Fruit fly (Drosophila melanogaster) whole organism, embryonic: Measurements from ENCODE around the gene Alp13.

Experiments
- Aef1 ChIP-seq: fragments of 200-800 bp; sonication (Bioruptor generic); IDR thresholded peaks from 3 replicates; pipeline ENCODE4 v1.3.6; 2022; ENCODE audit warnings: missing biosample characterization, missing genetic modification characterization
- Atf6 ChIP-seq: fragments of 200-800 bp; sonication (Bioruptor generic); IDR thresholded peaks from 2 replicates; pipeline ENCODE4 v1.3.6; 2022; ENCODE audit warnings: missing biosample characterization, missing genetic modification characterization
- Bgb ChIP-seq: fragments of 200-800 bp; sonication (Bioruptor generic); IDR thresholded peaks from 2 replicates; pipeline ENCODE4 v1.3.6; 2022; ENCODE audit warnings: missing biosample characterization, missing genetic modification characterization; ENCODE audit not compliant: partially characterized antibody
- CG10274 ChIP-seq: fragments of 200-800 bp; sonication (Bioruptor generic); optimal IDR thresholded peaks from 3 replicates; lab custom pipeline; 2017; ENCODE audit warnings: missing biosample characterization, mild to moderate bottlenecking, missing genetic modification characterization
- CG10431 ChIP-seq: fragments of 200-800 bp; sonication (Bioruptor generic); optimal IDR thresholded peaks from 3 replicates; lab custom pipeline; 2018; ENCODE audit warnings: missing biosample characterization, mild to moderate bottlenecking, missing genetic modification characterization
- CG10543 ChIP-seq: fragments of 200-800 bp; sonication (Bioruptor generic); optimal IDR thresholded peaks from 3 replicates; lab custom pipeline; 2017; ENCODE audit warnings: missing biosample characterization, mild to moderate bottlenecking, missing genetic modification characterization, moderate library complexity
- CG11456 ChIP-seq: fragments of 200-800 bp; sonication (Bioruptor generic); IDR thresholded peaks from 3 replicates; pipeline ENCODE4 v1.3.6; 2022; ENCODE audit warnings: missing biosample characterization, missing genetic modification characterization
- CG12104 ChIP-seq: fragments of 200-800 bp; sonication (Bioruptor generic); optimal IDR thresholded peaks from 3 replicates; lab custom pipeline; 2016; ENCODE audit warnings: missing biosample characterization, missing genetic modification characterization
- CG12744 ChIP-seq: fragments of 200-800 bp; sonication (Bioruptor generic); optimal IDR thresholded peaks from 2 replicates; lab custom pipeline; 2016; ENCODE audit warnings: missing biosample characterization, missing genetic modification characterization
- CG12769 ChIP-seq: fragments of 200-800 bp; sonication (Bioruptor generic); optimal IDR thresholded peaks from 2 replicates; lab custom pipeline; 2019; ENCODE audit warnings: missing biosample characterization, mild to moderate bottlenecking, missing genetic modification characterization, moderate library complexity
- CG14965 ChIP-seq: fragments of 200-800 bp; sonication (Bioruptor generic); optimal IDR thresholded peaks from 2 replicates; lab custom pipeline; 2016; ENCODE audit warnings: missing biosample characterization, missing genetic modification characterization, borderline replicate concordance
- CG15269 ChIP-seq: fragments of 200-800 bp; sonication (Bioruptor generic); optimal IDR thresholded peaks from 2 replicates; lab custom pipeline; 2018; ENCODE audit warnings: missing biosample characterization, mild to moderate bottlenecking, missing genetic modification characterization, moderate library complexity
- CG16815 ChIP-seq: fragments of 200-800 bp; sonication (Bioruptor generic); optimal IDR thresholded peaks from 3 replicates; lab custom pipeline; 2017; ENCODE audit warnings: missing biosample characterization, mild to moderate bottlenecking, missing genetic modification characterization
- CG30403 ChIP-seq: fragments of 200-800 bp; sonication (Bioruptor generic); optimal IDR thresholded peaks from 3 replicates; lab custom pipeline; 2016; ENCODE audit warnings: missing biosample characterization, missing genetic modification characterization
- CG6854 ChIP-seq: fragments of 200-800 bp; sonication (Bioruptor generic); optimal IDR thresholded peaks from 3 replicates; lab custom pipeline; 2017; ENCODE audit warnings: missing biosample characterization, mild to moderate bottlenecking, missing genetic modification characterization
- CG7271 ChIP-seq: fragments of 200-800 bp; sonication (Bioruptor generic); optimal IDR thresholded peaks from 2 replicates; lab custom pipeline; 2018; ENCODE audit warnings: missing biosample characterization, mild to moderate bottlenecking, missing genetic modification characterization, moderate library complexity
- CG7556 ChIP-seq: fragments of 200-800 bp; sonication (Bioruptor generic); optimal IDR thresholded peaks from 2 replicates; lab custom pipeline; 2017; ENCODE audit warnings: missing biosample characterization, mild to moderate bottlenecking, missing genetic modification characterization
- CG8281 ChIP-seq: fragments of 200-800 bp; sonication (Bioruptor generic); optimal IDR thresholded peaks from 2 replicates; lab custom pipeline; 2018; ENCODE audit warnings: missing biosample characterization, mild to moderate bottlenecking, missing genetic modification characterization, moderate library complexity
- CG8290 ChIP-seq, 3 experiments: fragments of 200-800 bp; sonication (Bioruptor generic); optimal IDR thresholded peaks; 2 replicates each; lab custom pipeline; 2016 to 2019; ENCODE audit warnings: missing biosample characterization in 3 of 3, missing genetic modification characterization in 3 of 3, mild to moderate bottlenecking in 2 of 3, moderate library complexity in 1 of 3
- CG9609 ChIP-seq: fragments of 200-800 bp; sonication (Bioruptor generic); optimal IDR thresholded peaks from 3 replicates; lab custom pipeline; 2016; ENCODE audit warnings: missing biosample characterization, missing genetic modification characterization
- CG9876 ChIP-seq: fragments of 200-800 bp; sonication (Bioruptor generic); optimal IDR thresholded peaks from 2 replicates; lab custom pipeline; 2016; ENCODE audit warnings: missing biosample characterization, missing genetic modification characterization
- CTCF ChIP-seq: fragments of 200-800 bp; sonication (Bioruptor generic); optimal IDR thresholded peaks from 2 replicates; lab custom pipeline; 2017; ENCODE audit warnings: missing biosample characterization, mild to moderate bottlenecking, missing genetic modification characterization, moderate library complexity
- D ChIP-seq, 2 experiments: fragments of 200-800 bp in 1 of 2; fragments of >200 bp in 1 of 2; sonication (Bioruptor generic) in 1 of 2; optimal IDR thresholded peaks; 2 replicates in 1 of 2; 3 replicates in 1 of 2; lab custom pipeline; 2017; ENCODE audit warnings: mild to moderate bottlenecking in 1 of 2, missing biosample characterization in 1 of 2, missing genetic modification characterization in 1 of 2, missing genetic modification reagents in 1 of 2
- Dref ChIP-seq: fragments of 200-800 bp; sonication (Bioruptor generic); IDR thresholded peaks from 2 replicates; pipeline ENCODE4 v1.3.6; 2022; ENCODE audit warnings: missing biosample characterization, missing genetic modification characterization
- HLH3B ChIP-seq: fragments of 200-800 bp; sonication (Bioruptor generic); IDR thresholded peaks from 2 replicates; pipeline ENCODE4 v1.3.6; 2022; ENCODE audit warnings: missing biosample characterization, missing genetic modification characterization
- NC2α ChIP-seq: fragments of 200-800 bp; sonication (Bioruptor generic); optimal IDR thresholded peaks from 2 replicates; lab custom pipeline; 2016; ENCODE audit warnings: missing biosample characterization, missing genetic modification characterization
- Opbp ChIP-seq: fragments of 200-800 bp; sonication (Bioruptor generic); IDR thresholded peaks from 3 replicates; pipeline ENCODE4 v1.3.6; 2022; ENCODE audit warnings: missing biosample characterization, missing genetic modification characterization; ENCODE audit not compliant: partially characterized antibody
- Pdp1 ChIP-seq, 2 experiments: fragments of 200-800 bp; sonication (Bioruptor generic); optimal IDR thresholded peaks; 3 replicates each; lab custom pipeline; 2016; ENCODE audit warnings: missing biosample characterization in 2 of 2, missing genetic modification characterization in 2 of 2, mild to moderate bottlenecking in 1 of 2, moderate library complexity in 1 of 2
- Six4 ChIP-seq: fragments of 200-800 bp; sonication (Bioruptor generic); optimal IDR thresholded peaks from 2 replicates; lab custom pipeline; 2016; ENCODE audit warnings: missing biosample characterization, missing genetic modification characterization
- ap ChIP-seq: fragments of 200-800 bp; sonication (Bioruptor generic); IDR thresholded peaks from 2 replicates; pipeline ENCODE4 v1.3.6; 2022; ENCODE audit warnings: missing biosample characterization, missing genetic modification characterization
- az2 ChIP-seq: fragments of 200-800 bp; sonication (Bioruptor generic); optimal IDR thresholded peaks from 3 replicates; lab custom pipeline; 2016; ENCODE audit warnings: missing biosample characterization, missing genetic modification characterization
- br ChIP-seq: fragments of >200 bp; optimal IDR thresholded peaks from 2 replicates; lab custom pipeline; 2017
- crol ChIP-seq: fragments of 200-800 bp; sonication (Bioruptor generic); IDR thresholded peaks from 2 replicates; pipeline ENCODE4 v1.3.6; 2022; ENCODE audit warnings: missing biosample characterization, missing genetic modification characterization
- dan ChIP-seq: fragments of 200-800 bp; sonication (Bioruptor generic); IDR thresholded peaks from 2 replicates; pipeline ENCODE4 v1.3.6; 2022; ENCODE audit warnings: missing biosample characterization, missing genetic modification characterization
- gem ChIP-seq: fragments of 200-800 bp; sonication (Bioruptor generic); optimal IDR thresholded peaks from 2 replicates; lab custom pipeline; 2019; ENCODE audit warnings: missing biosample characterization, mild to moderate bottlenecking, missing genetic modification characterization, moderate library complexity
- h ChIP-seq: fragments of >200 bp; optimal IDR thresholded peaks from 2 replicates; lab custom pipeline; 2017
- klu ChIP-seq: fragments of 200-800 bp; sonication (Bioruptor generic); IDR thresholded peaks from 2 replicates; pipeline ENCODE4 v1.3.6; 2022; ENCODE audit warnings: missing biosample characterization, missing genetic modification characterization
- lilli ChIP-seq: fragments of 200-800 bp; sonication (Bioruptor generic); optimal IDR thresholded peaks from 3 replicates; lab custom pipeline; 2016; ENCODE audit warnings: missing biosample characterization, missing genetic modification characterization
- lmd ChIP-seq: fragments of 200-800 bp; sonication (Bioruptor generic); IDR thresholded peaks from 2 replicates; pipeline ENCODE4 v1.3.6; 2022; ENCODE audit warnings: missing biosample characterization, missing genetic modification characterization
- mam ChIP-seq: fragments of 200-800 bp; sonication (Bioruptor generic); optimal IDR thresholded peaks from 3 replicates; lab custom pipeline; 2016; ENCODE audit warnings: missing biosample characterization, missing genetic modification characterization
- pho ChIP-seq: fragments of 200-800 bp; sonication (Bioruptor generic); optimal IDR thresholded peaks from 2 replicates; lab custom pipeline; 2016; ENCODE audit warnings: missing biosample characterization, missing genetic modification characterization
- repo ChIP-seq: fragments of 200-800 bp; sonication (Bioruptor generic); optimal IDR thresholded peaks from 2 replicates; lab custom pipeline; 2016; ENCODE audit warnings: missing biosample characterization, missing genetic modification characterization
- rib ChIP-seq: fragments of 200-800 bp; sonication (Bioruptor generic); IDR thresholded peaks from 2 replicates; pipeline ENCODE4 v1.3.6; 2022; ENCODE audit warnings: missing biosample characterization, missing genetic modification characterization
- sc ChIP-seq, 3 experiments: fragments of >200 bp in 2 of 3; fragments of 200-800 bp in 1 of 3; sonication (Bioruptor generic) in 1 of 3; optimal IDR thresholded peaks; 2 replicates in 2 of 3; 3 replicates in 1 of 3; lab custom pipeline; 2017; ENCODE audit warnings: mild to moderate bottlenecking in 1 of 3, missing biosample characterization in 1 of 3, missing genetic modification characterization in 1 of 3, missing genetic modification reagents in 1 of 3
- sd ChIP-seq: fragments of 200-800 bp; sonication (Bioruptor generic); optimal IDR thresholded peaks from 3 replicates; lab custom pipeline; 2018; ENCODE audit warnings: missing biosample characterization, mild to moderate bottlenecking, missing genetic modification characterization, moderate library complexity
- sima ChIP-seq: fragments of 200-800 bp; sonication (Bioruptor generic); optimal IDR thresholded peaks from 2 replicates; lab custom pipeline; 2016; ENCODE audit warnings: missing biosample characterization, missing genetic modification characterization
- sisA ChIP-seq: fragments of 200-800 bp; sonication (Bioruptor generic); IDR thresholded peaks from 2 replicates; pipeline ENCODE4 v1.3.6; 2022; ENCODE audit warnings: missing biosample characterization, missing genetic modification characterization
- toy ChIP-seq: fragments of 200-800 bp; sonication (Bioruptor generic); IDR thresholded peaks from 2 replicates; pipeline ENCODE4 v1.3.6; 2022; ENCODE audit warnings: missing biosample characterization, missing genetic modification characterization
- usp ChIP-seq: fragments of >200 bp; optimal IDR thresholded peaks from 2 replicates; lab custom pipeline; 2017; ENCODE audit warnings: missing biosample characterization, missing genetic modification characterization
- vnd ChIP-seq: fragments of 200-800 bp; sonication (Bioruptor generic); IDR thresholded peaks from 3 replicates; pipeline ENCODE4 v1.3.6; 2022; ENCODE audit warnings: missing biosample characterization, missing genetic modification characterization; ENCODE audit not compliant: partially characterized antibody

Alp13 gene

DNA sequence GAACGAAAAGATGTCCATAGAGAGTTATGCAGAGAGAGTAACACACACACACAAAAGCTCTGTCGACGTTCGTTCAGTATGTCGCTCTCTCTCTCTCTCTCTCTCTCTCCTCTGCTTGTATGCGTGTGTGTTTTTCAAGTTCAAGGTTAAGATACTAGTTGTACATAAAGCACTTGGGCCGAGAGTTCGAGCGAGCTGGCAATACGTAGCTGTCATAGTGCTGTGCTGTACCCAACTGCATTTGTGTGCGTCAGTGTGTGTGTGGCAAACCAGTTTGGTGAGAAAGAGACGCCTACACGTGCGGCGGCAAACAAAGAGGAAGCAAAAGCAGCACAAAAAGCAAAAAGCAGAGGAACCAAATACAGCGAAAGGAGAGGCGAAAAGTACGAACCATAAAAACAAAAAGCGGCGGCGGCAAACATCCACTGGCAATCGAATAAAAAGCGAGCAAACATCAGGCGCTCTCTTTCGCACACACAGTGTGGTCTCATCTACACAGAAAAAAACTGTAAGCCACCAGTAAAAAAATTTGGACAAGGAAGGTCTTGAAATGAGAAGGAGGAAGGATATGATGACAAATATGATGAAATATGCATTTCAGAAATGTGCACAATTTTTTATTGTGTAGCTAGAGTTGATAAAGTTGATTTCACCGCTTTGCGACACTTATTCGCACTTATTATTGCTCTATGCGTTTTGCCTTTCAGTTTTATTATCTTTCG, 12.2 kb upstream of the Alp13 start (continued):
- TF ChIP-seq lilli (GFP tag; lab: Kevin White, UChicago): peak; percentile 77
- TF ChIP-seq az2 (GFP tag; lab: Kevin White, UChicago): peak; percentile 68
- peak; percentile 62 to 79 for TF ChIP-seq Pdp1 (GFP tag; optimal IDR thresholded peaks at IDR 0.05; lab: Kevin White, UChicago)
- TF ChIP-seq CG6854 (GFP tag; lab: Kevin White, UChicago): peak; percentile 52
- peak; percentile 78 for TF ChIP-seq lmd
- no peak for TF ChIP-seq usp (GFP tag; lab: Kevin White, UChicago)
- TF ChIP-seq CG7556: peak; percentile 48
- peak; percentile 49 for TF ChIP-seq repo
- TF ChIP-seq CG9609: peak; percentile 67
- TF ChIP-seq CG9876 (GFP tag; lab: Kevin White, UChicago): peak; percentile 65
- TF ChIP-seq Dref (GFP tag; lab: Robert Waterston, UW): no peak
- peak; percentile 60 for TF ChIP-seq klu
- TF ChIP-seq ap (GFP tag; lab: Robert Waterston, UW): peak; percentile 52; the same call in 1 of the 2 replicates
- peak; percentile 68 for TF ChIP-seq sd (tag; lab: Kevin White, UChicago)
- no peak for TF ChIP-seq sc (optimal IDR thresholded peaks at IDR 0.05; lab: Kevin White, UChicago)
- TF ChIP-seq sc (GFP tag; optimal IDR thresholded peaks at IDR 0.05; lab: Kevin White, UChicago): no peak
- TF ChIP-seq CG16815 (GFP tag; lab: Kevin White, UChicago): peak; percentile 56
- TF ChIP-seq CG12744 (GFP tag; lab: Kevin White, UChicago): no peak
- peak; percentile 69 for TF ChIP-seq HLH3B (GFP tag; lab: Robert Waterston, UW)
- TF ChIP-seq toy (GFP tag; lab: Robert Waterston, UW): peak; percentile 37; the same call in 1 of the 2 replicates
- no peak for TF ChIP-seq D (optimal IDR thresholded peaks at IDR 0.05; lab: Kevin White, UChicago)
- no peak for TF ChIP-seq D (GFP tag; optimal IDR thresholded peaks at IDR 0.05; lab: Kevin White, UChicago)
- no peak for TF ChIP-seq CG14965
- 0 out of 2 replicates have a peak, but pooled peaks have one; percentile 13 for TF ChIP-seq Bgb (GFP tag; lab: Robert Waterston, UW)
- TF ChIP-seq CG15269 (tag; lab: Kevin White, UChicago): peak; percentile 52
- TF ChIP-seq pho (GFP tag; lab: Kevin White, UChicago): peak; percentile 64
- no peak for TF ChIP-seq CG10431 (GFP tag; lab: Kevin White, UChicago)
- TF ChIP-seq CG30403 (GFP tag; lab: Kevin White, UChicago): peak; percentile 72
- TF ChIP-seq CG11456 (GFP tag; lab: Robert Waterston, UW): peak; percentile 78
- no peak for TF ChIP-seq CTCF
- TF ChIP-seq Six4 (GFP tag; lab: Kevin White, UChicago): peak; percentile 57
- TF ChIP-seq CG12104 (GFP tag; lab: Kevin White, UChicago): no peak
- peak; percentile 76 for TF ChIP-seq sisA
- peak; percentile 78 for TF ChIP-seq mam (GFP tag; lab: Kevin White, UChicago)
- TF ChIP-seq Aef1 (GFP tag; lab: Robert Waterston, UW): peak; percentile 80
- no peak for TF ChIP-seq CG8290 (GFP tag; optimal IDR thresholded peaks at IDR 0.05; lab: Kevin White, UChicago)
- peak in 1 of 2 experiments; percentile 46 for TF ChIP-seq CG8290 (tag; optimal IDR thresholded peaks at IDR 0.05; lab: Kevin White, UChicago)
- TF ChIP-seq Atf6 (GFP tag; lab: Robert Waterston, UW): peak; percentile 49
- TF ChIP-seq br (lab: Kevin White, UChicago): no peak
- no peak for TF ChIP-seq CG8281 (tag; lab: Kevin White, UChicago)
- TF ChIP-seq Opbp (GFP tag; lab: Robert Waterston, UW): no peak
- peak; percentile 34 for TF ChIP-seq CG12769 (tag; lab: Kevin White, UChicago)
- TF ChIP-seq vnd (GFP tag; lab: Robert Waterston, UW): no peak
- TF ChIP-seq NC2α (GFP tag; lab: Kevin White, UChicago): peak; percentile 15
- TF ChIP-seq sima (GFP tag; lab: Kevin White, UChicago): no peak
- no peak for TF ChIP-seq CG10274
- TF ChIP-seq crol: no peak
- TF ChIP-seq rib (GFP tag; lab: Robert Waterston, UW): no peak
- TF ChIP-seq CG7271: no peak
- no peak for TF ChIP-seq h (lab: Kevin White, UChicago)
- peak; percentile 75 for TF ChIP-seq gem (tag; lab: Kevin White, UChicago)
- no peak for TF ChIP-seq dan (GFP tag; lab: Robert Waterston, UW)
- no peak for TF ChIP-seq CG10543 (GFP tag; lab: Kevin White, UChicago)
